Worm (Caenorhabditis elegans) whole organism, L2 larva: ENCODE measurements around the gene flh-3.

Experiments used
- F13H6.1 ChIP-seq: sonication (generic microtip); optimal IDR thresholded peaks from 2 replicates; lab custom pipeline; 2016; ENCODE audit warnings: missing genetic modification characterization, missing compliant biosample characterization
- R02D3.7 ChIP-seq: fragments of 150-350 bp; optimal IDR thresholded peaks from 2 replicates; lab custom pipeline; 2014; ENCODE audit warnings: missing biosample characterization, missing genetic modification characterization
- Y55F3AM.14 ChIP-seq: fragments of 200-800 bp; sonication (Bioruptor generic); optimal IDR thresholded peaks from 2 replicates; lab custom pipeline; 2018; ENCODE audit warnings: mild to moderate bottlenecking, missing genetic modification characterization, missing compliant biosample characterization
- ZK546.5 ChIP-seq: sonication (generic microtip); optimal IDR thresholded peaks from 2 replicates; lab custom pipeline; 2017; ENCODE audit warnings: missing biosample characterization, missing genetic modification characterization
- alr-1 ChIP-seq: fragments of 150-350 bp; optimal IDR thresholded peaks from 2 replicates; lab custom pipeline; 2014; ENCODE audit warnings: missing biosample characterization, missing genetic modification characterization
- ama-1 ChIP-seq: fragments of 150-350 bp; optimal IDR thresholded peaks from 2 replicates; lab custom pipeline; 2018; ENCODE audit warnings: inconsistent platforms
- blmp-1 ChIP-seq: sonication (generic microtip); optimal IDR thresholded peaks from 2 replicates; lab custom pipeline; 2017; ENCODE audit warnings: missing genetic modification characterization, mild to moderate bottlenecking, missing compliant biosample characterization, antibody characterized with exemption, moderate library complexity; ENCODE audit not compliant: insufficient read depth
- ceh-82 ChIP-seq: fragments of 150-350 bp; optimal IDR thresholded peaks from 2 replicates; lab custom pipeline; 2014; ENCODE audit warnings: missing biosample characterization, missing genetic modification characterization
- crh-2 ChIP-seq: sonication (generic microtip); optimal IDR thresholded peaks from 2 replicates; lab custom pipeline; 2017; ENCODE audit warnings: missing biosample characterization, missing genetic modification characterization
- dmd-4 ChIP-seq: sonication (generic microtip); optimal IDR thresholded peaks from 2 replicates; lab custom pipeline; 2017; ENCODE audit warnings: missing biosample characterization, missing genetic modification characterization
- elt-1 ChIP-seq: fragments of 150-350 bp; optimal IDR thresholded peaks from 2 replicates; lab custom pipeline; 2014; ENCODE audit warnings: missing biosample characterization, missing genetic modification characterization
- fos-1 ChIP-seq: fragments of 150-350 bp; optimal IDR thresholded peaks from 2 replicates; lab custom pipeline; 2014; ENCODE audit warnings: missing biosample characterization, missing genetic modification characterization
- lin-11 ChIP-seq: fragments of 150-350 bp; sonication (generic microtip); optimal IDR thresholded peaks from 2 replicates; lab custom pipeline; 2014; ENCODE audit warnings: missing biosample characterization, missing genetic modification characterization, inconsistent platforms, mixed read lengths
- lin-39 ChIP-seq: fragments of 150-350 bp; optimal IDR thresholded peaks from 2 replicates; lab custom pipeline; 2014; ENCODE audit warnings: missing biosample characterization, missing genetic modification reagents, missing genetic modification characterization
- lsy-2 ChIP-seq, 2 experiments: fragments of 150-350 bp in 1 of 2; sonication (generic microtip) in 1 of 2; optimal IDR thresholded peaks; 2 replicates each; lab custom pipeline; 2014 to 2017; ENCODE audit warnings: missing biosample characterization in 2 of 2, missing genetic modification characterization in 2 of 2
- mab-5 ChIP-seq: fragments of 150-350 bp; optimal IDR thresholded peaks from 2 replicates; lab custom pipeline; 2014; ENCODE audit warnings: missing biosample characterization, missing genetic modification characterization
- mbf-1 ChIP-seq: sonication (generic microtip); optimal IDR thresholded peaks from 2 replicates; lab custom pipeline; 2017; ENCODE audit warnings: missing biosample characterization, missing genetic modification characterization
- mdl-1 ChIP-seq, 2 experiments: fragments of 150-350 bp in 1 of 2; sonication (generic microtip) in 1 of 2; optimal IDR thresholded peaks; 2 replicates each; lab custom pipeline; 2017; ENCODE audit warnings: missing biosample characterization in 2 of 2, missing genetic modification characterization in 2 of 2
- nhr-11 ChIP-seq: fragments of 150-350 bp; optimal IDR thresholded peaks from 2 replicates; lab custom pipeline; 2014; ENCODE audit warnings: missing biosample characterization, missing genetic modification characterization
- nhr-12 ChIP-seq: fragments of 150-350 bp; optimal IDR thresholded peaks from 2 replicates; lab custom pipeline; 2014; ENCODE audit warnings: missing biosample characterization, missing genetic modification characterization
- nhr-129 ChIP-seq: fragments of 150-350 bp; optimal IDR thresholded peaks from 2 replicates; lab custom pipeline; 2014; ENCODE audit warnings: missing biosample characterization, missing genetic modification characterization
- nhr-21 ChIP-seq: fragments of 150-350 bp; optimal IDR thresholded peaks from 2 replicates; lab custom pipeline; 2014; ENCODE audit warnings: missing biosample characterization, missing genetic modification characterization
- nhr-23 ChIP-seq: fragments of 150-350 bp; optimal IDR thresholded peaks from 2 replicates; lab custom pipeline; 2014; ENCODE audit warnings: missing biosample characterization, missing genetic modification reagents, missing genetic modification characterization
- nhr-237 ChIP-seq: fragments of 150-350 bp; optimal IDR thresholded peaks from 2 replicates; lab custom pipeline; 2014; ENCODE audit warnings: missing biosample characterization, missing genetic modification characterization
- nhr-25 ChIP-seq: fragments of 150-350 bp; sonication (generic microtip); optimal IDR thresholded peaks from 3 replicates; lab custom pipeline; 2014; ENCODE audit warnings: missing biosample characterization, missing genetic modification characterization
- nhr-77 ChIP-seq: fragments of 150-350 bp; optimal IDR thresholded peaks from 2 replicates; lab custom pipeline; 2014; ENCODE audit warnings: missing biosample characterization, missing genetic modification characterization
- peb-1 ChIP-seq: fragments of 150-350 bp; optimal IDR thresholded peaks from 2 replicates; lab custom pipeline; 2014; ENCODE audit warnings: missing biosample characterization, missing genetic modification characterization
- sem-4 ChIP-seq: fragments of 150-350 bp; optimal IDR thresholded peaks from 2 replicates; lab custom pipeline; 2014; ENCODE audit warnings: missing biosample characterization, missing genetic modification reagents, missing genetic modification characterization
- skn-1 ChIP-seq: sonication (generic microtip); optimal IDR thresholded peaks from 2 replicates; lab custom pipeline; 2017; ENCODE audit warnings: missing biosample characterization, missing genetic modification characterization
- sma-3 ChIP-seq: sonication (generic microtip); optimal IDR thresholded peaks from 2 replicates; lab custom pipeline; 2016; ENCODE audit warnings: missing genetic modification reagents, missing genetic modification characterization, missing compliant biosample characterization
- sma-9 ChIP-seq, 2 experiments: fragments of 150-350 bp in 1 of 2; sonication (generic microtip) in 1 of 2; optimal IDR thresholded peaks; 2 replicates each; lab custom pipeline; 2014 to 2016; ENCODE audit warnings: missing genetic modification characterization in 2 of 2, mild to moderate bottlenecking in 1 of 2, missing biosample characterization in 1 of 2, missing compliant biosample characterization in 1 of 2, missing genetic modification reagents in 1 of 2, moderate library complexity in 1 of 2
- snpc-4 ChIP-seq: fragments of 150-350 bp; optimal IDR thresholded peaks from 2 replicates; lab custom pipeline; 2014; ENCODE audit warnings: missing biosample characterization, missing genetic modification characterization
- unc-39 ChIP-seq: fragments of 150-350 bp; optimal IDR thresholded peaks from 2 replicates; lab custom pipeline; 2014; ENCODE audit warnings: missing biosample characterization, missing genetic modification characterization
- unc-55 ChIP-seq: fragments of 150-350 bp; sonication (generic microtip); optimal IDR thresholded peaks from 3 replicates; lab custom pipeline; 2014; ENCODE audit warnings: missing biosample characterization, missing genetic modification reagents, missing genetic modification characterization
- unc-62 ChIP-seq: fragments of 150-350 bp; optimal IDR thresholded peaks from 2 replicates; lab custom pipeline; 2014; ENCODE audit warnings: missing biosample characterization, missing genetic modification reagents, missing genetic modification characterization
- zag-1 ChIP-seq: fragments of 150-350 bp; optimal IDR thresholded peaks from 2 replicates; lab custom pipeline; 2014; ENCODE audit warnings: missing biosample characterization, missing genetic modification characterization
- ztf-1 ChIP-seq: fragments of 200-800 bp; sonication (Bioruptor generic); conservative IDR thresholded peaks from 2 replicates; pipeline ENCODE4 v1.3.6; 2022; ENCODE audit warnings: missing genetic modification characterization, missing compliant biosample characterization
- ztf-11 ChIP-seq: sonication (generic microtip); optimal IDR thresholded peaks from 2 replicates; lab custom pipeline; 2017; ENCODE audit warnings: missing biosample characterization, missing genetic modification characterization

Gene flh-3

DNA sequence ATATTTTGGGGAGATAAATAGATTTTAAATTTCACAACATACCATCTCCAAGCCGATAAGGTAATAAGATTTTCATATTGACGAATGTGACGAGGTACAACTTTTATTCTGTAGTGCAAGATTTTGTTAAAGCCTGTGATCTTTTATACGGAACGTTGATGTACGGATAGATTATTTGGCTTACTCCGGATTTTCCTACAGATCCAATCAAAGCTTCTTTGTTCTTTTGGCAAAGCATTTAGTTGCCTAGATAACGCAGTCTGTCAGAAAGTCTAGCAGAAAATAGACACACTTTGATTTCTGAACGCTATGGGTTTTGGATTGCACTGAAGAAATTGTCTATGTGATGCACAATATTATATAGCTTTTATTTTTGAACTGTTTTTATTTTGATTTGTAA, 29.2 kb downstream of the flh-3 start, which contains the start of gene F49C12.2:
Gene F49C12.2, minus strand, starts transcription at position 101 of the 400 bp plus-strand sequence.
- TF ChIP-seq ZK546.5 (tag; lab: Kevin White, UChicago): no peak
- TF ChIP-seq Y55F3AM.14 (GFP tag; lab: Kevin White, UChicago): no peak
- no peak for TF ChIP-seq lsy-2 (tag; optimal IDR thresholded peaks at IDR 0.05; lab: Kevin White, UChicago)
- no peak for TF ChIP-seq nhr-77 (tag; lab: Kevin White, UChicago)
- TF ChIP-seq ztf-11 (tag; lab: Kevin White, UChicago): no peak
- TF ChIP-seq F13H6.1: no peak
- no peak for TF ChIP-seq ztf-1 (GFP tag; lab: Robert Waterston, UW)
- TF ChIP-seq lin-11 (tag; lab: Kevin White, UChicago): no peak
- TF ChIP-seq fos-1: no peak
- TF ChIP-seq skn-1 (tag; lab: Kevin White, UChicago): no peak
- no peak for TF ChIP-seq R02D3.7 (tag; lab: Kevin White, UChicago)
- no peak for TF ChIP-seq blmp-1 (tag; lab: Kevin White, UChicago)
- TF ChIP-seq alr-1 (tag; lab: Kevin White, UChicago): no peak
- no peak for TF ChIP-seq sma-3
- TF ChIP-seq nhr-21 (tag; lab: Kevin White, UChicago): no peak
- no peak for TF ChIP-seq crh-2 (tag; lab: Kevin White, UChicago)
- no peak for TF ChIP-seq sem-4 (tag; lab: Kevin White, UChicago)

DNA sequence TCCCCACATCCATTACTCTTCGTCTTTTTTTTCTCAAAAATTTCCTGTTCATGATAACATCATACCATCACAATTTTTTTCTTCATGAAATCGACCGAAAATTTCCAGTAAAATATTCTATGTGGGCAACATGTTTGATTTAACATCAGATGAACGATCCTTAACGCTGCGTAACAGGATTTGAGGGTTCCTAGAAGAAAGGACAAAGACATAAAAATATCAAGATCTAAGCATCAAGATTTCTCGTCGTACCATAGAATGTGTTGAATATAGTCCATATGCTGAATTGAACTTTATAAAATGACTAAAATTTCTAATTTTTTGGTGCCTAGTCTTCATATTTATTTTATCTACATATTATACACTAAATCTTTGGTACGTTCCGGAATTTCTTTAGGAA, 30.2 kb downstream of the flh-3 start, which contains the start of gene F49C12.3:
Gene F49C12.3, plus strand, starts transcription at position 301 of the 400 bp plus-strand sequence.
- no peak for TF ChIP-seq R02D3.7 (tag; lab: Kevin White, UChicago)
- no peak for TF ChIP-seq nhr-237 (tag; lab: Kevin White, UChicago)
- no peak for TF ChIP-seq lin-11 (tag; lab: Kevin White, UChicago)
- TF ChIP-seq zag-1 (tag; lab: Kevin White, UChicago): no peak
- TF ChIP-seq mab-5 (tag; lab: Kevin White, UChicago): no peak
- no peak for TF ChIP-seq mbf-1 (tag; lab: Kevin White, UChicago)
- no peak for TF ChIP-seq ZK546.5 (tag; lab: Kevin White, UChicago)
- no peak for TF ChIP-seq nhr-77 (tag; lab: Kevin White, UChicago)
- TF ChIP-seq nhr-129 (tag; lab: Kevin White, UChicago): no peak
- no peak for TF ChIP-seq skn-1 (tag; lab: Kevin White, UChicago)
- TF ChIP-seq elt-1 (tag; lab: Kevin White, UChicago): no peak
- TF ChIP-seq ztf-1 (GFP tag; lab: Robert Waterston, UW): no peak
- no peak for TF ChIP-seq sma-9 (GFP tag; optimal IDR thresholded peaks at IDR 0.05; lab: Kevin White, UChicago)
- TF ChIP-seq sma-9 (tag; optimal IDR thresholded peaks at IDR 0.05; lab: Kevin White, UChicago): no peak
- TF ChIP-seq nhr-11 (tag; lab: Kevin White, UChicago): no peak
- no peak for TF ChIP-seq ama-1 (lab: Kevin White, UChicago)
- TF ChIP-seq nhr-21 (tag; lab: Kevin White, UChicago): no peak
- no peak for TF ChIP-seq lin-39 (tag; lab: Kevin White, UChicago)
- TF ChIP-seq mdl-1 (tag; optimal IDR thresholded peaks at IDR 0.05; lab: Kevin White, UChicago): no peak
- no peak for TF ChIP-seq sma-3
- no peak for TF ChIP-seq nhr-23

DNA sequence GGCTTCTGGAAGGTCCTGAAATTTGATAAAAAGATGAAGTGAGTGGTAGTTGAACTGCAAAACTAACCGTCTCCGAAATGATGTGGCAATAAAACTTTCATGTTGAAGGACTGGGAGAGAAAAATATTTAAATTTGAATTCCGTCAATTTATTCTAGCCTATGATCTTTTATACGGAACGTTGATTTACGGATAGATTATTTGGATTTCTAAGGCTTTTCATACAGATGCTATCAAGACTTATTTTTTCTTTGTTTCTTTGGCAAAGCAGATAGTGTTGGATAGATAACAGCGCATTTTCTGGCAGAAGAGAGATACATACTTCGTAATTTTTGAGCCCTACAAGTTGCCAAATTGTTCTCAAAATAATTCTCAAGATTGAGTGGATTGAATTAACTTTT, 34.1 kb downstream of the flh-3 start, which contains the start of gene F49C12.4:
Gene F49C12.4, minus strand, starts transcription at position 101 of the 400 bp plus-strand sequence.
- no peak for TF ChIP-seq R02D3.7 (tag; lab: Kevin White, UChicago)
- no peak for TF ChIP-seq lin-11 (tag; lab: Kevin White, UChicago)
- TF ChIP-seq elt-1 (tag; lab: Kevin White, UChicago): no peak
- TF ChIP-seq nhr-12 (tag; lab: Kevin White, UChicago): no peak
- TF ChIP-seq sma-3: no peak
- TF ChIP-seq crh-2 (tag; lab: Kevin White, UChicago): no peak
- no peak for TF ChIP-seq Y55F3AM.14 (GFP tag; lab: Kevin White, UChicago)
- TF ChIP-seq ztf-1 (GFP tag; lab: Robert Waterston, UW): no peak
- no peak for TF ChIP-seq skn-1 (tag; lab: Kevin White, UChicago)
- no peak for TF ChIP-seq nhr-129 (tag; lab: Kevin White, UChicago)
- no peak for TF ChIP-seq unc-39
- TF ChIP-seq snpc-4 (tag; lab: Kevin White, UChicago): no peak
- no peak for TF ChIP-seq nhr-77 (tag; lab: Kevin White, UChicago)
- TF ChIP-seq ZK546.5 (tag; lab: Kevin White, UChicago): no peak
- TF ChIP-seq unc-62: no peak
- no peak for TF ChIP-seq nhr-25 (tag; lab: Kevin White, UChicago)
- TF ChIP-seq, all 48 proteins: peak for 0

DNA sequence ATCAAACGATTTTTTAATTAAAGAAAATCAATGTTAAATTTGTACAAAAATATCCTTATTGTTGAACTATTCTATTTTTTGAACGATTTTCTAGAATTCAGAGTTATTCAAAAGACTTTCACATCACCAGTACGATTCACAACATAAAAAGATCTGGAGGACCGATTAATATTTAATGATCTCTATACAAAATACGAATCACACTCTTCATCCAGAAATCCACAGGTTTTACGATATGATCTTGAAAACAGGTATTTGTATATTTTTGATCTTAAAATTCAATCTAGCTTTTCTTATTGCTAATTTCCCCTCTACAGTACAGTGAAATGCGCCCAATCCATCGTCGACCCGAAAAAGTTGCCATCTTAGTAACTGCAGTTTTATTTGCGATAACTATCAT, 34.7 kb downstream of the flh-3 start, which contains the start of gene F49C12.5:
Gene F49C12.5, plus strand, starts transcription at position 301 of the 400 bp plus-strand sequence.
- TF ChIP-seq fos-1 (no peak), crh-2 (tag; lab: Kevin White, UChicago) (no peak), unc-55 (GFP tag; lab: Kevin White, UChicago) (no peak), unc-39 (no peak), ceh-82 (tag; lab: Kevin White, UChicago) (no peak), zag-1 (tag; lab: Kevin White, UChicago) (no peak), peb-1 (tag; lab: Kevin White, UChicago) (no peak), dmd-4 (tag; lab: Kevin White, UChicago) (no peak), lsy-2 (tag; optimal IDR thresholded peaks at IDR 0.05; lab: Kevin White, UChicago) (no peak), R02D3.7 (tag; lab: Kevin White, UChicago) (no peak), lin-39 (tag; lab: Kevin White, UChicago) (no peak)
- TF ChIP-seq, all 48 proteins: peak for 0
